Worm (Caenorhabditis elegans): ENCODE data around the gene dmd-5.
"Not testable (repeated sequence)": the region's sequence is repeated elsewhere in the genome, so short reads cannot be mapped to it uniquely, and the experiment has no call there.

The dmd-5 gene

DNA sequence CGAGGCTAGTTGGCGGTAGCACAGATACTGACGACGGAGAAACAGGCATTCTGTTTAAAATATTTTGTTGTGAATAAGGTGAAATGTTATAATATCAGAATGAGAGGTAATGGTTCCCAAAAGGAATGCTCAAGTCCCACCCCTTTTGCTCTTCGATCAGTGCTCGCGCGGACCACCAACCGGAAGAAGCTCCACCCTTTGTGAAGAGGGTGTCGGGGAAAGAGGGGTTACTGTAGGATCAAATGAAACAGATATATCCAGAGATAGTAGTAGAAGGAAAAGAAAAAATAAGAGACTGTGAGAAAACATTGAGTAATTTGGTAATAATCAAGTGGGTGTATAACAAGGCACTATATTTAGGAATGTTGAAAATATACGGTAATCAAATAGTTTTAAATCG lies at the start of gene dmd-5, which contains the start of gene F10C1.1:
TSS of gene dmd-5 (minus strand) at position 101 of the 400 bp plus-strand sequence.
TSS of gene F10C1.1 (plus strand) at position 110 of the 400 bp plus-strand sequence.
- no peak for TF ChIP-seq unc-62 (GFP tag; optimal IDR thresholded peaks at IDR 0.05)

DNA sequence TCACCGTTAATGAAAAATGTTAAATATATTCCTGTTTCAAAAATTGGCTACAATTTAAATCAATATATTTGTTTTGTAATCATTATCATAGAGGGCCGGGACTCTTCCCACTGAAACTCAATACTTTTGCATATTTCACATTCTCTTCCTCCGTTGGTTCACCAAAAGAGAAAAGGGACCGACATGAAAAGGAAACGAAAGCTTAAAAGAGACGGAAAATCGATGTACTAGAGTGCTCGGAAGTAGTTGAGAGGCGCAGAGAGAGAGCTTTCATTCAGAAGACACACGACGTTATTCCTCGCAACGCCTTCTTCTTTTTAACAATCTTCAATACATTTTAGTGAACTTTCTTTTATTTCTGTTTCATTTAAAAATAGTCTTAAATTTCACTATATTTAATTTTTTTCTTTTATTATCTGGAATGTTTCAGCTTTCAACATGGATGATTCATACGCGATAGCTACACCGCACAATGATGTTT lies 46.3 kb upstream of the dmd-5 start, which contains the start of gene ehs-1:
TSS of gene ehs-1 (plus strand) at position 431 of the 481 bp plus-strand sequence.
- TF ChIP-seq unc-62 (GFP tag; optimal IDR thresholded peaks at IDR 0.05), result no peak

DNA sequence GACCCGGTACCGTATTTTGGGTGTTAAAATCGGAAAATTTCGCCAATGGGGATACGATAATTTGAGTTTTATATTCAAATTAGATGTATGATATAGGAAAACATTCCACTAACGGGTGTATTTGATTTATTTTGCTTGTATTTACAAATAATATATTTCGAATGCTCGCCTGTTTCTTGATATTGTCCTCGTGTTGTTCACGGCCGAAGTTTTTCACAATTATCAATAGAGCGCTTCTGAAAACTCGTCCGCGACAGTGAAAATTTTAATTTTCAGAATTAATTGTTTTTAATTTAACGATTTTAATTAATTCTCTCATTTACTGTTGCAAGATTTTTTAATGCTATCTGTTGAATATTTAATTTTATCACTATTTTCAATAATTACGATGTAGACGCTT lies 45.6 kb upstream of the dmd-5 start:
- TF ChIP-seq unc-62 (GFP tag; optimal IDR thresholded peaks at IDR 0.05), result no peak

DNA sequence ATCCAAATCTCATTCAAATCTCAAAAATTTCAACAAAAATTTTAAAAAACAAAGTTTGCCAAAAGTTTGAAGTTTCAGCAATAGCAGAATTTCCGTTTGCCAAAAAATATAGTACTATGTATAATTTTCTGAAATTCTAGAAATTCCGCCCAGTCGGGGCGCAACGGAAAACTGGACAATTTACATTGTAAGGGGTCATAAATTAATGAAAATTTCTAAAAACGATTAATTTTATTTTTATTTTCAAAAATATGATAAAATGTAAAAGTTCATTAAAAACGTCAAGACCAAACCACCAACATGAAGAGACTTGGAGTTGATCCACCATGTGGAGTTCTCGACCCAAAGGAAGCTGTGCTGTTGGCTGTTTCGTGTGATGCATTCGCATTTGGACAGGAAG lies 44.3 kb upstream of the dmd-5 start, which contains the start of gene ZK1248.4:
TSS of gene ZK1248.4 (plus strand) at position 301 of the 400 bp plus-strand sequence.
- TF ChIP-seq unc-62 (GFP tag; optimal IDR thresholded peaks at IDR 0.05), result no peak

- no peak for TF ChIP-seq unc-62 (GFP tag; optimal IDR thresholded peaks at IDR 0.05)
These were observed 42.3 kb upstream of the dmd-5 start, which contains the start of gene ZK1248.20 for ce11 chrII:5816346-5816745. Gene ZK1248.20, plus strand, starts transcription at chrII:5816646.

ce11 chrII:5815382-5815781 lies 41.4 kb upstream of the dmd-5 start, which contains the start of gene wago-5:
Gene wago-5, minus strand, starts transcription at chrII:5815482.
- not testable (repeated sequence) for TF ChIP-seq unc-62 (GFP tag; optimal IDR thresholded peaks at IDR 0.05)

ce11 chrII:5810230-5810629 lies 36.2 kb upstream of the dmd-5 start, which contains the start of the genes msp-64 and ZK1248.5:
Gene msp-64, minus strand, starts transcription at chrII:5810330.
Gene ZK1248.5, plus strand, starts transcription at chrII:5810514.
- TF ChIP-seq unc-62 (GFP tag; optimal IDR thresholded peaks at IDR 0.05), result no peak

- no peak for TF ChIP-seq unc-62 (GFP tag; optimal IDR thresholded peaks at IDR 0.05)
These were observed 32.5 kb upstream of the dmd-5 start for ce11 chrII:5806563-5806962.

ce11 chrII:5805303-5805702 lies 31.3 kb upstream of the dmd-5 start, which contains the start of gene K05F1.10:
Gene K05F1.10, minus strand, starts transcription at chrII:5805473.
- TF ChIP-seq unc-62 (GFP tag; optimal IDR thresholded peaks at IDR 0.05), result no peak

- TF ChIP-seq unc-62 (GFP tag; optimal IDR thresholded peaks at IDR 0.05), result no peak
These were observed 30.3 kb upstream of the dmd-5 start for ce11 chrII:5804288-5804687.

DNA sequence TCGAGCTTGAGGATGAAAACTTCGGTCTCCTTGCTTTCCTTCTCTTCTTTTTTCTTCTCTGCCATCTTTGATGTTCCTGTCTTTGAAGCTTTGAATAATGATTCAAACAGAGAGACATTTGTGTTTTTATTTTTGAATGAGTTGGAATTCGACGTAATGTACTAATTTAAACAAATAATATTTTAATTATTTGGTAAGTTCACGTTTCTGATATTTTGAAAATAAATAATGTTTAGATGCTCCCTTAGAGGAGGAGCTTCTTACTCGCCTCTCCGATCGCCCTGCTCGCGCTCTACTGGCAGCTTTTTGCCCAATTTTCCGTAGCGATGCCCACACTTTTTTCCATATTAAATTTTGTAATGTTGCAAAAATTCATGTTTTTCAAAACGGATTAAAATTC lies 27.1 kb upstream of the dmd-5 start, which contains the start of the genes K05F1.9 and K05F1.1:
TSS of gene K05F1.9 (minus strand) at position 101 of the 400 bp plus-strand sequence.
TSS of gene K05F1.1 (plus strand) at position 308 of the 400 bp plus-strand sequence.
- no peak for TF ChIP-seq unc-62 (GFP tag; optimal IDR thresholded peaks at IDR 0.05)

DNA sequence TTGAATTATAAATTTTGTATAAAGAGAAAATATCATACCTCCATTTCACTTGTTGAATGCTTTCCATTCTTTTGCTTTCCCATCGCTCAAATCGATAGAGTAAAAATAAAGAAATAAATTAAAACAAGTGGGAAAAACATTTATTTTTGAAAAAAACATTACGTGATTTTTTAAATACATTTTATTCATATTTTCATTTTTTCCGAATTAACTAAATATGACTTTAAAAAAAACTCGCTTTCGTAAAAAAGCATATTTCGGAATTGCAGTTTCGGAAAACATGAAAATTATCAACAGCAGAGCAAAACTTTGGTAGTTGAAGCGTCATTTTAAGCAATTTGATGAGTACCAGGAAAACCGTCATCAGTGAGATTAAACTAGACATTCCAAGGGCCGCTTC lies 25.5 kb upstream of the dmd-5 start, which contains the start of gene K05F1.8:
TSS of gene K05F1.8 (minus strand) at position 101 of the 400 bp plus-strand sequence.
- no peak for TF ChIP-seq unc-62 (GFP tag; optimal IDR thresholded peaks at IDR 0.05)

DNA sequence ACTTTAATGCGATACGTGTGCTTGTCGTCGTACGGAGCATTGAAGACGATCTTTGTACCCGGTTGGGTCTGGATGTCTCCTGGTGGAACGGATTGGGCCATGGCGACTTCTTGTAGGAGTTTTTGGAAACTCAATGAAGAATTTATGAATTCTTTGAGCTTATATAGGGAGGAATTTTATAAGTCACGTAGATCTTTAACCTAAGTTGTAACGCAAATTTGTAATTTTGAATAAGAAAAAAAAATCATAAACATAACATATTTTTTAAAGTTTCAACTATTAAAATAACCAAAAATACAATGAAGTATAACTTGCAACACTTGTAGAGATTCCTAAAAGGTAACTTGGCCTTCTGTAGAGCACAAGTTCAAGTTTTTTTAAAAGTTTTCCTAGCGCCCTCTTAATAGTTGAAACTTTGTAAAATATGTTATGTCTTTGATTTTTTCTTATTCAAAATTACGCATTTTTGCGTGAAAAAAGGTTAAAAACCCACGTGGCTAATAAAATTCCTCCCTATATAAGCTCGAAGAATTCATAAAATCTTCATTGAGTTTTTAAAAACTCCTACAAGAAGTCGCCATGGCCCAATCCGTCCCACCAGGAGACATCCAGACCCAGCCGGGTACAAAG lies 23.4 kb upstream of the dmd-5 start, which contains the start of the genes msp-63 and msp-142:
TSS of gene msp-63 (minus strand) at position 101 of the 630 bp plus-strand sequence.
TSS of gene msp-142 (plus strand) at position 580 of the 630 bp plus-strand sequence.
- TF ChIP-seq unc-62 (GFP tag; optimal IDR thresholded peaks at IDR 0.05), result no peak

DNA sequence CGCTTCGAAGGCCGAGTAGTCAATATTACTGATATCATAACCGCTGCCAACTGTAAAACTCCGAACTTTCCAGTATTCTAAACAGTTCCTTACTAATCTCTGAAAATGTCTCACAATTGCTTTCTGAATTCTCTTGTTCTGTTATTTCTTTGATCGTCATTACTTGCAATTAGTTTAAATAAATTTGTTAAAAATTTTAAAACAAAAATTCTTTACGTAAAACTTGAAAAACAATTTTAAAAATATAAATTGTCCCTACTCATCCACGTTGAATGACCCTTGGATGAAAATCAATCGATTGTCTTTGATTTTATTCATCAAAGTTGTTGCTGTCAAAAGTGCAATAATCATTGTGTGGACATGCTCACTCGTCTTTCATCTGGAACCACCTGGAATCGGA lies 20.2 kb upstream of the dmd-5 start, which contains the start of gene acdh-8:
TSS of gene acdh-8 (plus strand) at position 301 of the 400 bp plus-strand sequence.
- no peak for TF ChIP-seq unc-62 (GFP tag; optimal IDR thresholded peaks at IDR 0.05)

DNA sequence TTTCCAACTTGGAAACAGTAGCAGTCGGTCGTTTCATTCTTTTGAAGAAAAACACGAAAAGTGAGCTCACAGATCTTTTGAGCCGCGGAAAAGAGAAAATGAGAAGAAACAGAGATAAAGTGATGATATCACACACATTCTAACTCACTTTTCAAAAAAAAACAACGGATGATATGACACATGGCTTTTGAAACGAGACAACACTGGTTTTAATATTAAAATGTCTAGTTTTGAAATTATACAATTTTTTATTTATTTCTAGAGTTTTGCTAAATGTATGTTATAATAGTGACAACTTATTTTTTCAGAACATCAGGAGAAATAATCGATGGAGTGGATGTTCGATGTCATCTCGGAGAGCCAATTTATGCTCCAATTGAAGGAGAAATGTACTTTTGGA lies 18.5 kb upstream of the dmd-5 start, which contains the start of gene K05F1.14:
TSS of gene K05F1.14 (minus strand) at position 101 of the 400 bp plus-strand sequence.
- no peak for TF ChIP-seq unc-62 (GFP tag; optimal IDR thresholded peaks at IDR 0.05)

ce11 chrII:5790313-5790773 lies 16.3 kb upstream of the dmd-5 start, which contains the start of gene lect-2:
Gene lect-2, plus strand, starts transcription at chrII:5790723.
- TF ChIP-seq unc-62 (GFP tag; optimal IDR thresholded peaks at IDR 0.05), result no peak

Data from whole organism, dauer.